Worm (Caenorhabditis elegans) whole organism, L4/young adult: ENCODE data around the gene tag-314.
A peak's percentile ranks its signal among the peaks of the same experiment; 100 is the strongest.

Experiments used
- W03F9.2 ChIP-seq: fragments of 150-350 bp; optimal IDR thresholded peaks from 2 replicates; lab custom pipeline; 2014; ENCODE audit warnings: missing biosample characterization, missing genetic modification characterization
- dao-5 ChIP-seq: sonication (generic microtip); optimal IDR thresholded peaks from 2 replicates; lab custom pipeline; 2016; ENCODE audit warnings: missing genotype, missing genetic modification characterization, moderate library complexity, missing compliant biosample characterization
- him-1 ChIP-seq: sonication (generic microtip); optimal IDR thresholded peaks from 2 replicates; lab custom pipeline; 2016; ENCODE audit warnings: missing genotype, missing genetic modification reagents, missing genetic modification characterization, missing compliant biosample characterization

Gene tag-314

ce11 chrV:10428608-10429007 lies at the start of gene tag-314:
Gene tag-314 (minus strand): TSS chrV:10428708.
- TF ChIP-seq dao-5 (no peak), W03F9.2 (tag; lab: Kevin White, UChicago) (no peak), him-1 (no peak)

ce11 chrV:10476864-10477443 lies 48.4 kb upstream of the tag-314 start:
- TF ChIP-seq W03F9.2 (tag; lab: Kevin White, UChicago) (no peak), him-1 (peak; percentile 23), dao-5 (no peak)

ce11 chrV:10475421-10475820 lies 46.9 kb upstream of the tag-314 start:
- TF ChIP-seq dao-5 (no peak), W03F9.2 (tag; lab: Kevin White, UChicago) (no peak), him-1 (no peak)

ce11 chrV:10474040-10474439 lies 45.5 kb upstream of the tag-314 start:
- TF ChIP-seq him-1 (no peak), dao-5 (no peak), W03F9.2 (tag; lab: Kevin White, UChicago) (no peak)

ce11 chrV:10472901-10473774 lies 44.6 kb upstream of the tag-314 start:
- no peak for TF ChIP-seq him-1
- no peak for TF ChIP-seq dao-5
- no peak for TF ChIP-seq W03F9.2 (tag; lab: Kevin White, UChicago)

- TF ChIP-seq him-1 (no peak), W03F9.2 (tag; lab: Kevin White, UChicago) (no peak), dao-5 (no peak)
These were observed 42.5 kb upstream of the tag-314 start for ce11 chrV:10471007-10471406.

- TF ChIP-seq dao-5 (no peak), W03F9.2 (tag; lab: Kevin White, UChicago) (no peak), him-1 (no peak)
These were observed 41.3 kb upstream of the tag-314 start for ce11 chrV:10469845-10470244.

- TF ChIP-seq W03F9.2 (tag; lab: Kevin White, UChicago) (no peak), dao-5 (no peak), him-1 (no peak)
These were observed 40.2 kb upstream of the tag-314 start for ce11 chrV:10468709-10469108.

ce11 chrV:10468190-10468589 lies 39.7 kb upstream of the tag-314 start, which contains the start of gene egl-9:
Gene egl-9 (plus strand): TSS chrV:10468517.
- TF ChIP-seq him-1 = no peak
- no peak for TF ChIP-seq dao-5
- no peak for TF ChIP-seq W03F9.2 (tag; lab: Kevin White, UChicago)

ce11 chrV:10467659-10468058 lies 39.2 kb upstream of the tag-314 start:
- TF ChIP-seq him-1 = no peak
- TF ChIP-seq W03F9.2 (tag; lab: Kevin White, UChicago) = no peak
- TF ChIP-seq dao-5 = no peak

ce11 chrV:10467104-10467503 lies 38.6 kb upstream of the tag-314 start:
- TF ChIP-seq him-1 (no peak), dao-5 (no peak), W03F9.2 (tag; lab: Kevin White, UChicago) (no peak)

- TF ChIP-seq dao-5 (no peak), him-1 (peak; percentile 85), W03F9.2 (tag; lab: Kevin White, UChicago) (peak; percentile 81)
These were observed 38.1 kb upstream of the tag-314 start for ce11 chrV:10466607-10467092.

ce11 chrV:10465478-10465877 lies 37.0 kb upstream of the tag-314 start:
- TF ChIP-seq dao-5 = no peak

- TF ChIP-seq dao-5 (no peak), him-1 (no peak), W03F9.2 (tag; lab: Kevin White, UChicago) (no peak)
These were observed 36.2 kb upstream of the tag-314 start for ce11 chrV:10464746-10465145.

ce11 chrV:10464160-10464559 lies 35.7 kb upstream of the tag-314 start:
- no peak for TF ChIP-seq him-1
- no peak for TF ChIP-seq dao-5
- no peak for TF ChIP-seq W03F9.2 (tag; lab: Kevin White, UChicago)
